Fruit fly (Drosophila melanogaster) whole organism, embryonic: Measurements from ENCODE around the gene RpL32.

Experiments
- Abd-B ChIP-seq: fragments of 200-800 bp; sonication (Bioruptor generic); optimal IDR thresholded peaks from 2 replicates; lab custom pipeline; 2018; ENCODE audit warnings: missing biosample characterization, mild to moderate bottlenecking, missing genetic modification characterization, moderate library complexity
- Atf6 ChIP-seq: fragments of 200-800 bp; sonication (Bioruptor generic); IDR thresholded peaks from 2 replicates; pipeline ENCODE4 v1.3.6; 2022; ENCODE audit warnings: missing biosample characterization, missing genetic modification characterization
- B-H2 ChIP-seq: fragments of 200-800 bp; sonication (Bioruptor generic); optimal IDR thresholded peaks from 2 replicates; lab custom pipeline; 2018; ENCODE audit warnings: missing biosample characterization, mild to moderate bottlenecking, missing genetic modification characterization
- BEAF-32 ChIP-seq: fragments of 200-800 bp; sonication (Bioruptor generic); optimal IDR thresholded peaks from 3 replicates; lab custom pipeline; 2017; ENCODE audit warnings: missing biosample characterization, missing genetic modification characterization, mild to moderate bottlenecking, moderate library complexity, missing genetic modification reagents
- CG11695 ChIP-seq: fragments of 200-800 bp; sonication (Bioruptor generic); IDR thresholded peaks from 3 replicates; pipeline ENCODE4 v1.3.6; 2022; ENCODE audit warnings: missing biosample characterization, missing genetic modification characterization
- CG12299 ChIP-seq: fragments of 200-800 bp; sonication (Bioruptor generic); optimal IDR thresholded peaks from 2 replicates; lab custom pipeline; 2018; ENCODE audit warnings: missing biosample characterization, mild to moderate bottlenecking, missing genetic modification characterization
- CG1529 ChIP-seq: fragments of 200-800 bp; sonication (Bioruptor generic); optimal IDR thresholded peaks from 3 replicates; lab custom pipeline; 2018; ENCODE audit warnings: missing biosample characterization, missing genetic modification characterization
- CG1603 ChIP-seq: fragments of 200-800 bp; sonication (Bioruptor generic); optimal IDR thresholded peaks from 2 replicates; lab custom pipeline; 2019; ENCODE audit warnings: missing biosample characterization, mild to moderate bottlenecking, missing genetic modification characterization, moderate library complexity
- CG1647 ChIP-seq: fragments of 200-800 bp; sonication (Bioruptor generic); optimal IDR thresholded peaks from 3 replicates; lab custom pipeline; 2016; ENCODE audit warnings: missing biosample characterization, missing genetic modification characterization
- CG17385 ChIP-seq: fragments of 200-800 bp; sonication (Bioruptor generic); optimal IDR thresholded peaks from 3 replicates; lab custom pipeline; 2018; ENCODE audit warnings: missing biosample characterization, mild to moderate bottlenecking, missing genetic modification characterization
- CG18011 ChIP-seq: fragments of 200-800 bp; sonication (Bioruptor generic); optimal IDR thresholded peaks from 2 replicates; lab custom pipeline; 2017; ENCODE audit warnings: missing biosample characterization, missing genetic modification characterization, mild to moderate bottlenecking, moderate library complexity, missing genotype
- CG18262 ChIP-seq: fragments of 200-800 bp; optimal IDR thresholded peaks from 3 replicates; lab custom pipeline; 2019; ENCODE audit warnings: missing biosample characterization, mild to moderate bottlenecking, missing genetic modification characterization, moderate library complexity
- CG18599 ChIP-seq: fragments of 200-800 bp; sonication (Bioruptor generic); optimal IDR thresholded peaks from 3 replicates; lab custom pipeline; 2017; ENCODE audit warnings: missing biosample characterization, missing genetic modification characterization, mild to moderate bottlenecking, moderate library complexity, missing genetic modification reagents
- CG30431 ChIP-seq: fragments of 200-800 bp; sonication (Bioruptor generic); optimal IDR thresholded peaks from 2 replicates; lab custom pipeline; 2017; ENCODE audit warnings: missing biosample characterization, missing genetic modification characterization
- CG3163 ChIP-seq: fragments of 200-800 bp; sonication (Bioruptor generic); optimal IDR thresholded peaks from 3 replicates; lab custom pipeline; 2016; ENCODE audit warnings: missing biosample characterization, missing genetic modification characterization
- CG4820 ChIP-seq: fragments of 200-800 bp; sonication (Bioruptor generic); optimal IDR thresholded peaks from 3 replicates; lab custom pipeline; 2016; ENCODE audit warnings: missing biosample characterization, missing genetic modification characterization
- CG5953 ChIP-seq: fragments of 200-800 bp; sonication (Bioruptor generic); IDR thresholded peaks from 2 replicates; pipeline ENCODE4 v1.3.6; 2022; ENCODE audit warnings: missing biosample characterization, missing genetic modification characterization
- CG8281 ChIP-seq: fragments of 200-800 bp; sonication (Bioruptor generic); optimal IDR thresholded peaks from 2 replicates; lab custom pipeline; 2018; ENCODE audit warnings: missing biosample characterization, mild to moderate bottlenecking, missing genetic modification characterization, moderate library complexity
- CG8478 ChIP-seq: fragments of >200 bp; optimal IDR thresholded peaks from 2 replicates; lab custom pipeline; 2018
- Doc2 ChIP-seq: fragments of 200-800 bp; sonication (Bioruptor generic); IDR thresholded peaks from 2 replicates; pipeline ENCODE4 v1.3.6; 2022; ENCODE audit warnings: missing biosample characterization, missing genetic modification characterization
- E2f1 ChIP-seq: fragments of 200-800 bp; sonication (Bioruptor generic); IDR thresholded peaks from 2 replicates; pipeline ENCODE4 v1.3.6; 2022; ENCODE audit warnings: missing biosample characterization, missing genetic modification characterization
- Elba2 ChIP-seq: fragments of 200-800 bp; sonication (Bioruptor generic); optimal IDR thresholded peaks from 3 replicates; lab custom pipeline; 2016; ENCODE audit warnings: missing biosample characterization, missing genetic modification characterization
- Fer1 ChIP-seq: fragments of 200-800 bp; sonication (Bioruptor generic); optimal IDR thresholded peaks from 2 replicates; lab custom pipeline; 2017; ENCODE audit warnings: missing biosample characterization, mild to moderate bottlenecking, missing genetic modification characterization
- Hand ChIP-seq: fragments of 200-800 bp; sonication (Bioruptor generic); optimal IDR thresholded peaks from 2 replicates; lab custom pipeline; 2017; ENCODE audit warnings: mild to moderate bottlenecking, missing biosample characterization, missing genetic modification reagents, missing genetic modification characterization
- Hr39 ChIP-seq: fragments of >200 bp; optimal IDR thresholded peaks from 2 replicates; lab custom pipeline; 2017
- Lpt ChIP-seq: fragments of >200 bp; optimal IDR thresholded peaks from 2 replicates; lab custom pipeline; 2018; ENCODE audit warnings: missing biosample characterization, missing genetic modification characterization
- Mad ChIP-seq: fragments of 200-800 bp; sonication (Bioruptor generic); optimal IDR thresholded peaks from 2 replicates; lab custom pipeline; 2016; ENCODE audit warnings: missing biosample characterization, missing genetic modification characterization
- Max ChIP-seq: fragments of 200-800 bp; sonication (Bioruptor generic); optimal IDR thresholded peaks from 2 replicates; lab custom pipeline; 2016; ENCODE audit warnings: missing biosample characterization, mild to moderate bottlenecking, missing genetic modification characterization
- NFAT ChIP-seq: fragments of 200-800 bp; sonication (Bioruptor generic); IDR thresholded peaks from 2 replicates; pipeline ENCODE4 v1.3.6; 2022; ENCODE audit warnings: missing biosample characterization, missing genetic modification characterization
- Optix ChIP-seq: fragments of 200-800 bp; sonication (Bioruptor generic); IDR thresholded peaks from 3 replicates; pipeline ENCODE4 v1.3.6; 2022; ENCODE audit warnings: missing biosample characterization, missing genetic modification characterization
- Ptx1 ChIP-seq: fragments of 200-800 bp; sonication (Bioruptor generic); IDR thresholded peaks from 2 replicates; pipeline ENCODE4 v1.3.6; 2022; ENCODE audit warnings: missing biosample characterization, missing genetic modification characterization
- Ssrp ChIP-seq: fragments of 200-800 bp; sonication (Bioruptor generic); optimal IDR thresholded peaks from 2 replicates; lab custom pipeline; 2018; ENCODE audit warnings: missing biosample characterization, mild to moderate bottlenecking, missing genetic modification characterization, moderate library complexity
- Trl ChIP-seq, 3 experiments: fragments of >200 bp in 2 of 3; fragments of 200-800 bp in 1 of 3; sonication (Bioruptor generic) in 1 of 3; optimal IDR thresholded peaks; 2 replicates in 1 of 3; 3 replicates in 2 of 3; lab custom pipeline; 2016 to 2017; ENCODE audit warnings: missing biosample characterization in 1 of 3, missing genetic modification characterization in 1 of 3
- aop ChIP-seq: fragments of 200-800 bp; sonication (Bioruptor generic); IDR thresholded peaks from 2 replicates; pipeline ENCODE4 v1.3.6; 2022; ENCODE audit warnings: missing biosample characterization, missing genetic modification characterization
- ara ChIP-seq: fragments of 200-800 bp; sonication (Bioruptor generic); IDR thresholded peaks from 2 replicates; pipeline ENCODE4 v1.3.6; 2022; ENCODE audit warnings: missing biosample characterization, missing genetic modification characterization
- chinmo ChIP-seq: fragments of 200-800 bp; sonication (Bioruptor generic); IDR thresholded peaks from 4 replicates; pipeline ENCODE4 v1.3.6; 2022; ENCODE audit warnings: missing biosample characterization, missing genetic modification characterization; ENCODE audit not compliant: partially characterized antibody
- ci ChIP-seq: fragments of 200-800 bp; sonication (Bioruptor generic); IDR thresholded peaks from 3 replicates; pipeline ENCODE4 v1.3.6; 2022; ENCODE audit warnings: missing biosample characterization, missing genetic modification characterization
- ems ChIP-seq: fragments of 200-800 bp; sonication (Bioruptor generic); optimal IDR thresholded peaks from 3 replicates; lab custom pipeline; 2016; ENCODE audit warnings: missing biosample characterization, missing genetic modification characterization
- ftz-f1 ChIP-seq: fragments of 200-800 bp; sonication (Bioruptor generic); optimal IDR thresholded peaks from 2 replicates; lab custom pipeline; 2016; ENCODE audit warnings: missing biosample characterization, missing genetic modification characterization
- her ChIP-seq: fragments of 200-800 bp; sonication (Bioruptor generic); optimal IDR thresholded peaks from 2 replicates; lab custom pipeline; 2016; ENCODE audit warnings: missing biosample characterization, missing genetic modification characterization
- klu ChIP-seq: fragments of 200-800 bp; sonication (Bioruptor generic); IDR thresholded peaks from 2 replicates; pipeline ENCODE4 v1.3.6; 2022; ENCODE audit warnings: missing biosample characterization, missing genetic modification characterization
- lilli ChIP-seq: fragments of 200-800 bp; sonication (Bioruptor generic); optimal IDR thresholded peaks from 3 replicates; lab custom pipeline; 2016; ENCODE audit warnings: missing biosample characterization, missing genetic modification characterization
- nau ChIP-seq: fragments of 200-800 bp; sonication (Bioruptor generic); optimal IDR thresholded peaks from 3 replicates; lab custom pipeline; 2017; ENCODE audit warnings: missing biosample characterization, mild to moderate bottlenecking, missing genetic modification characterization, missing genetic modification reagents
- odd ChIP-seq: fragments of 200-800 bp; sonication (Bioruptor generic); optimal IDR thresholded peaks from 2 replicates; lab custom pipeline; 2017; ENCODE audit warnings: missing biosample characterization, mild to moderate bottlenecking, missing genetic modification characterization
- pzg ChIP-seq: fragments of 200-800 bp; sonication (Bioruptor generic); optimal IDR thresholded peaks from 3 replicates; lab custom pipeline; 2018; ENCODE audit warnings: missing biosample characterization, mild to moderate bottlenecking, missing genetic modification characterization, moderate library complexity
- repo ChIP-seq: fragments of 200-800 bp; sonication (Bioruptor generic); optimal IDR thresholded peaks from 2 replicates; lab custom pipeline; 2016; ENCODE audit warnings: missing biosample characterization, missing genetic modification characterization
- sens-2 ChIP-seq: fragments of 200-800 bp; sonication (Bioruptor generic); IDR thresholded peaks from 2 replicates; pipeline ENCODE4 v1.3.6; 2022; ENCODE audit warnings: missing biosample characterization, missing genetic modification characterization
- shn ChIP-seq: fragments of 200-800 bp; sonication (Bioruptor generic); optimal IDR thresholded peaks from 3 replicates; lab custom pipeline; 2016; ENCODE audit warnings: missing biosample characterization, missing genetic modification characterization
- sna ChIP-seq: fragments of 200-800 bp; sonication (Bioruptor generic); IDR thresholded peaks from 2 replicates; pipeline ENCODE4 v1.3.6; 2022; ENCODE audit warnings: missing biosample characterization, missing genetic modification characterization; ENCODE audit not compliant: partially characterized antibody
- tin ChIP-seq: fragments of 200-800 bp; sonication (Bioruptor generic); optimal IDR thresholded peaks from 3 replicates; lab custom pipeline; 2016; ENCODE audit warnings: missing biosample characterization, missing genetic modification characterization
- zfh2 ChIP-seq: fragments of 200-800 bp; sonication (Bioruptor generic); optimal IDR thresholded peaks from 2 replicates; lab custom pipeline; 2016; ENCODE audit warnings: missing biosample characterization, missing genetic modification characterization

The RpL32 gene

dm6 chr3R:30055915-30056544, 10.1 kb upstream of the RpL32 start, which contains the start of the genes Rpp14b and spn-A (continued):
- TF ChIP-seq Elba2 (GFP tag; lab: Kevin White, UChicago) (no peak), sna (GFP tag; lab: Robert Waterston, UW) (no peak), Doc2 (GFP tag; lab: Robert Waterston, UW) (no peak), B-H2 (GFP tag; lab: Kevin White, UChicago) (peak; percentile 46), NFAT (GFP tag; lab: Robert Waterston, UW) (0 out of 2 replicates have a peak, but pooled peaks have one; percentile 11), zfh2 (peak; percentile 35), Max (no peak), nau (GFP tag; lab: Kevin White, UChicago) (no peak), CG18262 (tag; lab: Kevin White, UChicago) (no peak), Atf6 (peak; percentile 26; the same call in 1 of the 2 replicates), Mad (GFP tag; lab: Kevin White, UChicago) (peak; percentile 13), CG18011 (GFP tag; lab: Kevin White, UChicago) (no peak), klu (0 out of 2 replicates have a peak, but pooled peaks have one; percentile 21), CG12299 (tag; lab: Kevin White, UChicago) (no peak), CG4820 (GFP tag; lab: Kevin White, UChicago) (peak; percentile 90), CG5953 (GFP tag; lab: Robert Waterston, UW) (0 out of 2 replicates have a peak, but pooled peaks have one; percentile 4), shn (GFP tag; lab: Kevin White, UChicago) (no peak), Trl (optimal IDR thresholded peaks at IDR 0.05; lab: Kevin White, UChicago) (no peak), Trl (GFP tag; optimal IDR thresholded peaks at IDR 0.05; lab: Kevin White, UChicago) (no peak), chinmo (no peak), CG30431 (GFP tag; lab: Kevin White, UChicago) (no peak), CG3163 (GFP tag; lab: Kevin White, UChicago) (no peak), E2f1 (GFP tag; lab: Robert Waterston, UW) (peak; percentile 32; the same call in 1 of the 2 replicates), ems (no peak), tin (no peak), Hand (GFP tag; lab: Kevin White, UChicago) (no peak), ftz-f1 (GFP tag; lab: Kevin White, UChicago) (no peak), repo (no peak), Ptx1 (GFP tag; lab: Robert Waterston, UW) (peak; percentile 40), pzg (peak; percentile 46), CG8478 (lab: Kevin White, UChicago) (no peak), BEAF-32 (GFP tag; lab: Kevin White, UChicago) (peak; percentile 33), CG18599 (GFP tag; lab: Kevin White, UChicago) (peak; percentile 6), odd (no peak), CG1529 (GFP tag; lab: Kevin White, UChicago) (no peak), ci (peak; percentile 43; the same call in 2 of the 3 replicates), Lpt (GFP tag; lab: Kevin White, UChicago) (no peak), Hr39 (no peak), CG1647 (GFP tag; lab: Kevin White, UChicago) (no peak), CG1603 (tag; lab: Kevin White, UChicago) (peak; percentile 36), aop (no peak), sens-2 (GFP tag; lab: Robert Waterston, UW) (no peak), Fer1 (no peak), CG8281 (no peak), ara (GFP tag; lab: Robert Waterston, UW) (no peak), her (GFP tag; lab: Kevin White, UChicago) (no peak), Abd-B (GFP tag; lab: Kevin White, UChicago) (no peak), CG11695 (GFP tag; lab: Robert Waterston, UW) (no peak), CG17385 (peak; percentile 3), Optix (GFP tag; lab: Robert Waterston, UW) (no peak), Ssrp (tag; lab: Kevin White, UChicago) (peak; percentile 11), lilli (GFP tag; lab: Kevin White, UChicago) (peak; percentile 37)
